Worm (Caenorhabditis elegans) whole organism, late embryonic: ENCODE data around the gene K01D12.5.

Source experiments
- ceh-34 ChIP-seq: sonication (generic microtip); optimal IDR thresholded peaks from 2 replicates; lab custom pipeline; 2016; ENCODE audit warnings: mild to moderate bottlenecking, missing genetic modification characterization, missing compliant biosample characterization
- ets-4 ChIP-seq: sonication (generic microtip); optimal IDR thresholded peaks from 2 replicates; lab custom pipeline; 2016; ENCODE audit warnings: missing genetic modification characterization, missing compliant biosample characterization
- pag-3 ChIP-seq: sonication (generic microtip); optimal IDR thresholded peaks from 2 replicates; lab custom pipeline; 2016; ENCODE audit warnings: missing compliant biosample characterization, missing genetic modification characterization, borderline replicate concordance
- pqm-1 ChIP-seq: sonication (generic microtip); optimal IDR thresholded peaks from 2 replicates; lab custom pipeline; 2016; ENCODE audit warnings: missing genetic modification characterization, missing compliant biosample characterization

DNA sequence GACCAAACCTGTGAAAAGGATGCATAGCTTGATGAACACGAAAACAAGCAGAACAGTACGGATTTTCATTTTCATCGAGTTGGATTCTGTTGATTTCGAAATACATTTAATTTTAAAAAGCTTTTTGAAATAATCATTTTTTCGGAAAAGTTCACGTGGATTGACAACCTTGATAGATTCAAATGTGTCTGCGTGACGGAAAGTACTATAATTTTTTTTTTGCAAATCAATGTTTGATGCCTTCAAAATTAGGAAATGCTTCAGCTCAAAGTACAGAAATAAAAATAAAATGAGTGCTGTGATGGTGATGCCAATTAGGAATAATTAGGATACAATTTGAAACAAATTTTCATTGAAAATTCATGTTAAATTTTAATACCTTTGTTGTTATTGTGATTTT is 23.2 kb downstream of the K01D12.5 start, which contains the start of gene C54D10.4:
- no peak for TF ChIP-seq pqm-1 (tag; lab: Kevin White, UChicago)
- no peak for TF ChIP-seq pag-3 (tag; lab: Kevin White, UChicago)
- no peak for TF ChIP-seq ets-4 (tag; lab: Kevin White, UChicago)
- no peak for TF ChIP-seq ceh-34 (tag; lab: Kevin White, UChicago)
